Worm (Caenorhabditis elegans) whole organism, midembryonic: ENCODE measurements around the gene T03F7.6.

Source experiments
- flt-1 ChIP-seq: fragments of 200-800 bp; sonication (Bioruptor generic); IDR thresholded peaks from 2 replicates; pipeline ENCODE4 v1.3.6; 2022; ENCODE audit warnings: missing genetic modification characterization, missing compliant biosample characterization
- med-1 ChIP-seq: sonication (generic microtip); optimal IDR thresholded peaks from 2 replicates; lab custom pipeline; 2017; ENCODE audit warnings: missing genetic modification characterization, mild to moderate bottlenecking, missing compliant biosample characterization, antibody characterized with exemption, missing genetic modification reagents; ENCODE audit not compliant: insufficient read depth
- tab-1 ChIP-seq: fragments of 200-800 bp; sonication (Bioruptor generic); IDR thresholded peaks from 2 replicates; pipeline ENCODE4 v1.3.6; 2022; ENCODE audit warnings: missing genetic modification characterization, missing compliant biosample characterization

DNA sequence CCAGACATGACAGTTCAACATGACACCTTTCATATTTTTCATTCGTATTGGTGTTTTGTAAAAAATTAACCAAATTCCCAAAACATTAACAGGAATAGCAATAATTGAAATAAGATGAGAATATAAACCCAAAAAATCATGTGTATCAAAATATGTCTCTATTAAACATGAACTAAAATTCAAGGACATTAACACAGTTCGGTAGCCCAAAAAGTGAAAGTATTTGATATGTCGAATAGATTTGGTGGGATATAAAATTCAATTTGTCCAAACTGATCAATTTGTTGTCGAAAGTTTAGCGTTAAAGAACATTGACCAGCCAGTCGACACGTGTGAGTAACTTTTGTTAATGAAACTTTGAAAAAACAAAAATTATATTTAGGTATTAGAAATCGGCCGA lies 8.2 kb downstream of the T03F7.6 start, which contains the start of gene srh-46:
- no peak for TF ChIP-seq flt-1 (GFP tag; lab: Robert Waterston, UW)
- TF ChIP-seq tab-1 (GFP tag; lab: Robert Waterston, UW): no peak
- no peak for TF ChIP-seq med-1
